Fruit fly (Drosophila melanogaster) whole organism, prepupa: ENCODE results near the gene CG13795.

Experiments
- CG11294 ChIP-seq: fragments of 200-800 bp; sonication (Bioruptor generic); IDR thresholded peaks from 2 replicates; pipeline ENCODE4 v1.3.6; 2022; ENCODE audit warnings: missing biosample characterization, missing genetic modification characterization
- CG16779 ChIP-seq: fragments of 200-800 bp; sonication (Bioruptor generic); optimal IDR thresholded peaks from 3 replicates; lab custom pipeline; 2017; ENCODE audit warnings: missing biosample characterization, mild to moderate bottlenecking, missing genetic modification characterization
- CG3919 ChIP-seq: fragments of 200-800 bp; sonication (Bioruptor generic); optimal IDR thresholded peaks from 3 replicates; lab custom pipeline; 2016; ENCODE audit warnings: missing biosample characterization, missing genetic modification characterization
- CG6276 ChIP-seq: fragments of 200-800 bp; sonication (Bioruptor generic); optimal IDR thresholded peaks from 2 replicates; lab custom pipeline; 2017; ENCODE audit warnings: missing biosample characterization, mild to moderate bottlenecking, missing genetic modification characterization
- CG6792 ChIP-seq: fragments of 200-800 bp; sonication (Bioruptor generic); optimal IDR thresholded peaks from 3 replicates; lab custom pipeline; 2016; ENCODE audit warnings: missing biosample characterization, missing genetic modification characterization
- CG6808 ChIP-seq: fragments of 200-800 bp; sonication (Bioruptor generic); optimal IDR thresholded peaks from 3 replicates; lab custom pipeline; 2017; ENCODE audit warnings: missing biosample characterization, missing genetic modification characterization, mild to moderate bottlenecking, moderate library complexity, missing genetic modification reagents
- CG8319 ChIP-seq: fragments of 200-800 bp; sonication (Bioruptor generic); optimal IDR thresholded peaks from 3 replicates; lab custom pipeline; 2016; ENCODE audit warnings: missing biosample characterization, missing genetic modification characterization
- Eip75B ChIP-seq: fragments of 200-800 bp; sonication (Bioruptor generic); optimal IDR thresholded peaks from 3 replicates; lab custom pipeline; 2016; ENCODE audit warnings: missing biosample characterization, missing genetic modification characterization
- Eip78C ChIP-seq: fragments of 200-800 bp; sonication (Bioruptor generic); peaks from one replicate; lab custom pipeline; 2016; ENCODE audit warnings: missing biosample characterization, missing genetic modification characterization
- Eip93F ChIP-seq: fragments of 200-800 bp; sonication (Bioruptor generic); optimal IDR thresholded peaks from 2 replicates; lab custom pipeline; 2016; ENCODE audit warnings: missing biosample characterization, mild to moderate bottlenecking, missing genetic modification characterization
- Gug ChIP-seq: fragments of 200-800 bp; sonication (Bioruptor generic); IDR thresholded peaks from 2 replicates; pipeline ENCODE4 v1.3.6; 2022; ENCODE audit warnings: missing biosample characterization, missing genetic modification characterization
- Hr38 ChIP-seq: sonication (Bioruptor generic); optimal IDR thresholded peaks from 2 replicates; lab custom pipeline; 2016; ENCODE audit warnings: missing biosample characterization, missing genetic modification characterization
- Hr39 ChIP-seq: fragments of 200-800 bp; sonication (Bioruptor generic); optimal IDR thresholded peaks from 2 replicates; lab custom pipeline; 2016; ENCODE audit warnings: missing biosample characterization, missing genetic modification characterization
- Lpt ChIP-seq: fragments of 200-800 bp; sonication (Bioruptor generic); optimal IDR thresholded peaks from 3 replicates; lab custom pipeline; 2016; ENCODE audit warnings: missing biosample characterization, missing genetic modification characterization
- Smox ChIP-seq: fragments of 200-800 bp; sonication (Bioruptor generic); optimal IDR thresholded peaks from 3 replicates; lab custom pipeline; 2016; ENCODE audit warnings: missing biosample characterization, missing genetic modification characterization
- Sox102F ChIP-seq: fragments of 200-800 bp; sonication (Bioruptor generic); optimal IDR thresholded peaks from 2 replicates; lab custom pipeline; 2016; ENCODE audit warnings: missing biosample characterization, mild to moderate bottlenecking, missing genetic modification characterization
- Sox14 ChIP-seq: fragments of 200-800 bp; sonication (Bioruptor generic); optimal IDR thresholded peaks from 3 replicates; lab custom pipeline; 2016; ENCODE audit warnings: missing biosample characterization, missing genetic modification characterization
- Sox15 ChIP-seq: fragments of 200-800 bp; sonication (Bioruptor generic); optimal IDR thresholded peaks from 3 replicates; lab custom pipeline; 2016; ENCODE audit warnings: missing biosample characterization, missing genetic modification characterization
- cyc ChIP-seq: fragments of 200-800 bp; sonication (Bioruptor generic); optimal IDR thresholded peaks from 3 replicates; lab custom pipeline; 2016; ENCODE audit warnings: missing biosample characterization, missing genetic modification characterization
- dac ChIP-seq: fragments of 200-800 bp; sonication (Bioruptor generic); optimal IDR thresholded peaks from 2 replicates; lab custom pipeline; 2017; ENCODE audit warnings: missing biosample characterization, mild to moderate bottlenecking, missing genetic modification characterization
- eg ChIP-seq: fragments of 200-800 bp; sonication (Bioruptor generic); IDR thresholded peaks from 3 replicates; pipeline ENCODE4 v1.3.6; 2022; ENCODE audit warnings: missing biosample characterization, missing genetic modification characterization
- net ChIP-seq: fragments of 200-800 bp; sonication (Bioruptor generic); optimal IDR thresholded peaks from 3 replicates; lab custom pipeline; 2016; ENCODE audit warnings: missing biosample characterization, missing genetic modification characterization
- salr ChIP-seq, 2 experiments: fragments of 200-800 bp; sonication (Bioruptor generic); optimal IDR thresholded peaks; 3 replicates each; lab custom pipeline; 2016 to 2018; ENCODE audit warnings: missing biosample characterization in 2 of 2, missing genetic modification characterization in 2 of 2, mild to moderate bottlenecking in 1 of 2
- svp ChIP-seq: fragments of 200-800 bp; sonication (Bioruptor generic); peaks from one replicate; lab custom pipeline; 2016; ENCODE audit warnings: missing biosample characterization, missing genetic modification characterization
- vri ChIP-seq: fragments of 200-800 bp; sonication (Bioruptor generic); optimal IDR thresholded peaks from 3 replicates; lab custom pipeline; 2016; ENCODE audit warnings: missing biosample characterization, mild to moderate bottlenecking, missing genetic modification characterization

The CG13795 gene

dm6 chr2L:7678095-7678784 lies 47.9 kb downstream of the CG13795 start:
- TF ChIP-seq svp = peak; percentile 74
- no peak for TF ChIP-seq CG11294 (GFP tag; lab: Robert Waterston, UW)
- TF ChIP-seq Eip78C (GFP tag; lab: Kevin White, UChicago) = peak; percentile 10
- TF ChIP-seq Eip93F (GFP tag; lab: Kevin White, UChicago) = peak; percentile 50
- no peak for TF ChIP-seq CG6808
- TF ChIP-seq vri = peak; percentile 92
- TF ChIP-seq salr (GFP tag; optimal IDR thresholded peaks at IDR 0.05; lab: Kevin White, UChicago) = no peak

dm6 chr2L:7676982-7677381 lies 49.1 kb downstream of the CG13795 start:
- no peak for TF ChIP-seq cyc (GFP tag; lab: Kevin White, UChicago)
- TF ChIP-seq Lpt (GFP tag; lab: Kevin White, UChicago) = no peak
- no peak for TF ChIP-seq Sox15
- no peak for TF ChIP-seq Eip75B (GFP tag; lab: Kevin White, UChicago)

dm6 chr2L:7675754-7676178 lies 50.3 kb downstream of the CG13795 start:
- TF ChIP-seq CG6808 (no peak), Sox102F (GFP tag; lab: Kevin White, UChicago) (no peak), Sox15 (no peak), Eip78C (GFP tag; lab: Kevin White, UChicago) (peak; percentile 10), dac (GFP tag; lab: Kevin White, UChicago) (no peak), svp (peak; percentile 77), CG8319 (GFP tag; lab: Kevin White, UChicago) (no peak), Eip75B (GFP tag; lab: Kevin White, UChicago) (peak; percentile 22), Smox (GFP tag; lab: Kevin White, UChicago) (no peak), vri (no peak), Gug (no peak), CG16779 (tag; lab: Kevin White, UChicago) (no peak), Lpt (GFP tag; lab: Kevin White, UChicago) (no peak), CG6276 (no peak), Hr38 (GFP tag; lab: Kevin White, UChicago) (no peak), CG6792 (no peak), Hr39 (GFP tag; lab: Kevin White, UChicago) (no peak), Sox14 (GFP tag; lab: Kevin White, UChicago) (no peak), eg (no peak), net (no peak)

dm6 chr2L:7675028-7675749 lies 50.9 kb downstream of the CG13795 start, which contains the start of gene Slob:
TSS of gene Slob (minus strand) at chr2L:7675078.
- TF ChIP-seq CG3919 (GFP tag; lab: Kevin White, UChicago) (no peak), Eip93F (GFP tag; lab: Kevin White, UChicago) (no peak), Eip78C (GFP tag; lab: Kevin White, UChicago) (peak; percentile 26)
